Worm (Caenorhabditis elegans) whole organism, L1 larva: Measurements from ENCODE around the gene Y69A2AR.51.

ENCODE experiments used
- C34B4.2 ChIP-seq: sonication (generic microtip); optimal IDR thresholded peaks from 2 replicates; lab custom pipeline; 2017; ENCODE audit warnings: mild to moderate bottlenecking, missing genetic modification characterization, missing compliant biosample characterization
- ceh-82 ChIP-seq, 3 experiments: fragments of 150-350 bp in 1 of 3; sonication (generic microtip) in 2 of 3; optimal IDR thresholded peaks; 2 replicates each; lab custom pipeline; 2014 to 2017; ENCODE audit warnings: missing biosample characterization in 3 of 3, missing genetic modification characterization in 3 of 3
- efl-1 ChIP-seq, 4 experiments: fragments of 150-350 bp; optimal IDR thresholded peaks in 3 of 4; peaks in 1 of 4; 1 replicate in 1 of 4; 2 replicates in 3 of 4; lab custom pipeline; 2014; ENCODE audit warnings: missing biosample characterization in 2 of 4, missing genetic modification characterization in 2 of 4, missing genetic modification reagents in 2 of 4
- lin-13 ChIP-seq: fragments of 150-350 bp; optimal IDR thresholded peaks from 2 replicates; lab custom pipeline; 2014; ENCODE audit warnings: missing biosample characterization, missing genetic modification reagents, missing genetic modification characterization
- lin-39 ChIP-seq: fragments of 150-350 bp; optimal IDR thresholded peaks from 2 replicates; lab custom pipeline; 2014; ENCODE audit warnings: missing biosample characterization, missing genetic modification reagents, missing genetic modification characterization
- nhr-19 ChIP-seq: fragments of 200-800 bp; sonication (Bioruptor generic); conservative IDR thresholded peaks from 2 replicates; pipeline ENCODE4 v1.3.6; 2022; ENCODE audit warnings: missing genetic modification characterization, missing compliant biosample characterization
- nhr-20 ChIP-seq: sonication (generic microtip); optimal IDR thresholded peaks from 2 replicates; lab custom pipeline; 2016; ENCODE audit warnings: mild to moderate bottlenecking, missing genetic modification characterization, missing compliant biosample characterization
- nhr-76 ChIP-seq: sonication (generic microtip); optimal IDR thresholded peaks from 2 replicates; lab custom pipeline; 2017; ENCODE audit warnings: missing biosample characterization, missing genetic modification characterization
- pag-3 ChIP-seq: sonication (generic microtip); optimal IDR thresholded peaks from 2 replicates; lab custom pipeline; 2017; ENCODE audit warnings: missing genetic modification characterization, mild to moderate bottlenecking, missing compliant biosample characterization, antibody characterized with exemption, borderline replicate concordance; ENCODE audit not compliant: insufficient read depth
- skn-1 ChIP-seq: fragments of 150-350 bp; optimal IDR thresholded peaks from 2 replicates; lab custom pipeline; 2014; ENCODE audit warnings: missing biosample characterization, missing genetic modification characterization
- snpc-4 ChIP-seq: fragments of 150-350 bp; optimal IDR thresholded peaks from 2 replicates; lab custom pipeline; 2014; ENCODE audit warnings: missing biosample characterization, missing genetic modification characterization
- sox-4 ChIP-seq: sonication (generic microtip); optimal IDR thresholded peaks from 2 replicates; lab custom pipeline; 2016; ENCODE audit warnings: missing genetic modification characterization, missing compliant biosample characterization
- unc-62 ChIP-seq: fragments of 150-350 bp; optimal IDR thresholded peaks from 2 replicates; lab custom pipeline; 2014; ENCODE audit warnings: missing biosample characterization, missing genetic modification reagents, missing genetic modification characterization

DNA sequence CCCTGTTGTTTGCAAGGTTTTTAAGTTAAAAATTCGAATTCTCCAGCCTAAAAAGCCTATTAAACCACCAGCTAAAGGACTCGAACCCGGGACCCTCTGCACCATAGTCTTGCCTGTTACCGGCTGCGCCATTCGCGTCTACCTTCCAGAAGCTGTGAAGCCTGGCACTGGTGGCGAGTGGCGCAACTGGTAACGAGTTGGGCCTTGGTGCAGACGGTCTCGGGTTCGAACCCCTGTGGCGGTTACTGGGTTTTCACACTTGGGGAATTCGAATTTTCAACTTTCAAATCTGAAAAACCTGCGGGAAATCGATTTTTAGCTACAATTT, 30.6 kb downstream of the Y69A2AR.51 start:
- TF ChIP-seq lin-39 (no peak), nhr-19 (GFP tag; lab: Robert Waterston, UW) (no peak), pag-3 (tag; lab: Kevin White, UChicago) (no peak), ceh-82 (tag; optimal IDR thresholded peaks at IDR 0.05; lab: Kevin White, UChicago) (no peak), efl-1 (optimal IDR thresholded peaks at IDR 0.05; lab: Kevin White, UChicago) (no peak), efl-1 (GFP tag; optimal IDR thresholded peaks at IDR 0.05 in 1 of 2; lab: Kevin White, UChicago) (no peak), nhr-20 (no peak), lin-13 (GFP tag; lab: Kevin White, UChicago) (peak; percentile 28), skn-1 (no peak), snpc-4 (no peak), unc-62 (GFP tag; lab: Kevin White, UChicago) (no peak), sox-4 (tag; lab: Kevin White, UChicago) (no peak), C34B4.2 (tag; lab: Kevin White, UChicago) (no peak), nhr-76 (tag; lab: Kevin White, UChicago) (no peak)
